Fruit fly (Drosophila melanogaster) whole organism, adult: ENCODE measurements around the gene CG5928.

Experiments
- CG11617 ChIP-seq: fragments of 200-800 bp; sonication (Bioruptor generic); optimal IDR thresholded peaks from 2 replicates; lab custom pipeline; 2017; ENCODE audit warnings: mild to moderate bottlenecking, missing biosample characterization, missing genetic modification reagents, missing genetic modification characterization
- CG12768 ChIP-seq: fragments of 200-800 bp; sonication (Bioruptor generic); optimal IDR thresholded peaks from 2 replicates; lab custom pipeline; 2017; ENCODE audit warnings: missing biosample characterization, missing genetic modification characterization, mild to moderate bottlenecking, moderate library complexity, missing genetic modification reagents
- CG14711 ChIP-seq: fragments of 200-800 bp; sonication (Bioruptor generic); optimal IDR thresholded peaks from 2 replicates; lab custom pipeline; 2018; ENCODE audit warnings: missing biosample characterization, mild to moderate bottlenecking, missing genetic modification characterization, moderate library complexity
- CG1620 ChIP-seq: fragments of 200-800 bp; sonication (Bioruptor generic); optimal IDR thresholded peaks from 2 replicates; lab custom pipeline; 2016; ENCODE audit warnings: missing biosample characterization, missing genetic modification characterization
- CG33017 ChIP-seq: fragments of 200-800 bp; sonication (Bioruptor generic); optimal IDR thresholded peaks from 2 replicates; lab custom pipeline; 2018; ENCODE audit warnings: missing biosample characterization, mild to moderate bottlenecking, missing genetic modification characterization, moderate library complexity
- CG5204 ChIP-seq: fragments of 200-800 bp; sonication (Bioruptor generic); optimal IDR thresholded peaks from 2 replicates; lab custom pipeline; 2016; ENCODE audit warnings: missing biosample characterization, missing genetic modification characterization
- CG7045 ChIP-seq: fragments of 200-800 bp; sonication (Bioruptor generic); optimal IDR thresholded peaks from 2 replicates; lab custom pipeline; 2017; ENCODE audit warnings: missing biosample characterization, mild to moderate bottlenecking, missing genetic modification characterization
- CG7101 ChIP-seq: fragments of 200-800 bp; sonication (Bioruptor generic); optimal IDR thresholded peaks from 2 replicates; lab custom pipeline; 2018; ENCODE audit warnings: missing biosample characterization, mild to moderate bottlenecking, missing genetic modification characterization, moderate library complexity
- Clk ChIP-seq: fragments of 200-800 bp; sonication (Bioruptor generic); optimal IDR thresholded peaks from 2 replicates; lab custom pipeline; 2017; ENCODE audit warnings: missing biosample characterization, missing genetic modification characterization
- Crg-1 ChIP-seq: fragments of 200-800 bp; sonication (Bioruptor generic); optimal IDR thresholded peaks from 2 replicates; lab custom pipeline; 2016; ENCODE audit warnings: missing biosample characterization, missing genetic modification characterization
- Hr96 ChIP-seq: fragments of 200-800 bp; sonication (Bioruptor generic); optimal IDR thresholded peaks from 2 replicates; lab custom pipeline; 2016; ENCODE audit warnings: missing biosample characterization, missing genetic modification characterization
- Mnt ChIP-seq: fragments of 200-800 bp; sonication (Bioruptor generic); optimal IDR thresholded peaks from 2 replicates; lab custom pipeline; 2016; ENCODE audit warnings: missing biosample characterization, mild to moderate bottlenecking, missing genetic modification characterization
- bab1 ChIP-seq: fragments of 200-800 bp; sonication (Bioruptor generic); optimal IDR thresholded peaks from 3 replicates; lab custom pipeline; 2019; ENCODE audit warnings: missing biosample characterization, mild to moderate bottlenecking, missing genetic modification characterization, moderate library complexity
- cic ChIP-seq: fragments of 200-800 bp; sonication (Bioruptor generic); optimal IDR thresholded peaks from 2 replicates; lab custom pipeline; 2017; ENCODE audit warnings: missing biosample characterization, mild to moderate bottlenecking, missing genetic modification characterization, moderate library complexity
- cnc ChIP-seq, 2 experiments: fragments of >200 bp; optimal IDR thresholded peaks; 2 replicates each; lab custom pipeline; 2017
- kay ChIP-seq: fragments of 200-800 bp; sonication (Bioruptor generic); peaks from one replicate; lab custom pipeline; 2016; ENCODE audit warnings: missing biosample characterization, missing genetic modification characterization, borderline replicate concordance
- ovo ChIP-seq: fragments of 200-800 bp; sonication (Bioruptor generic); optimal IDR thresholded peaks from 2 replicates; lab custom pipeline; 2016; ENCODE audit warnings: missing biosample characterization, missing genetic modification characterization
- pad ChIP-seq: fragments of 200-800 bp; sonication (Bioruptor generic); optimal IDR thresholded peaks from 3 replicates; lab custom pipeline; 2017; ENCODE audit warnings: missing biosample characterization, missing genetic modification characterization, mild to moderate bottlenecking, moderate library complexity, missing genetic modification reagents
- tj ChIP-seq: fragments of 200-800 bp; sonication (Bioruptor generic); optimal IDR thresholded peaks from 3 replicates; lab custom pipeline; 2017; ENCODE audit warnings: missing biosample characterization, mild to moderate bottlenecking, missing genetic modification characterization, moderate library complexity
- toe ChIP-seq: fragments of 200-800 bp; sonication (Bioruptor generic); optimal IDR thresholded peaks from 2 replicates; lab custom pipeline; 2016; ENCODE audit warnings: missing biosample characterization, missing genetic modification characterization

The CG5928 gene

DNA sequence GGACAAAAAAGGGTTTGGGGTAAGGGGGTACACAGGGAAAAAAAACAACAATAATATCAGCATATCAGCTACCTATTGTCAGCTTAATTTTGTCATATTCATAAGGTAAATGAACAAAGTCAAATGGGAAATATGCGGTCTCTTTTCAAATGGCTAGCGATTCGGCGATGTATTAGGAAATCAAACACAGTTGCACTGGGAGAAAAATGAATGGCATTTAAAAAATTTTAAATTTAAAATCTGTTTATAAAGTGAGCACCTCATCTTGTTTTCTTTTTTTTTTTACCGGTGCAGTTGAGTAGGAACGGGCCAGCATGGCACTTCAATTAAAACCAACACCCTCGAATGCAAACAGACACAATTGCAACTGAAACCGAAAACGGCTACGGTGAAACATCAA lies 13.7 kb upstream of the CG5928 start:
- TF ChIP-seq Hr96 (GFP tag; lab: Kevin White, UChicago) (no peak), CG14711 (tag; lab: Kevin White, UChicago) (no peak), CG7101 (tag; lab: Kevin White, UChicago) (no peak), CG5204 (GFP tag; lab: Kevin White, UChicago) (no peak), Clk (GFP tag; lab: Kevin White, UChicago) (no peak), toe (no peak), Mnt (GFP tag; lab: Kevin White, UChicago) (no peak), ovo (GFP tag; lab: Kevin White, UChicago) (no peak), kay (GFP tag; lab: Kevin White, UChicago) (no peak), CG12768 (GFP tag; lab: Kevin White, UChicago) (no peak)

DNA sequence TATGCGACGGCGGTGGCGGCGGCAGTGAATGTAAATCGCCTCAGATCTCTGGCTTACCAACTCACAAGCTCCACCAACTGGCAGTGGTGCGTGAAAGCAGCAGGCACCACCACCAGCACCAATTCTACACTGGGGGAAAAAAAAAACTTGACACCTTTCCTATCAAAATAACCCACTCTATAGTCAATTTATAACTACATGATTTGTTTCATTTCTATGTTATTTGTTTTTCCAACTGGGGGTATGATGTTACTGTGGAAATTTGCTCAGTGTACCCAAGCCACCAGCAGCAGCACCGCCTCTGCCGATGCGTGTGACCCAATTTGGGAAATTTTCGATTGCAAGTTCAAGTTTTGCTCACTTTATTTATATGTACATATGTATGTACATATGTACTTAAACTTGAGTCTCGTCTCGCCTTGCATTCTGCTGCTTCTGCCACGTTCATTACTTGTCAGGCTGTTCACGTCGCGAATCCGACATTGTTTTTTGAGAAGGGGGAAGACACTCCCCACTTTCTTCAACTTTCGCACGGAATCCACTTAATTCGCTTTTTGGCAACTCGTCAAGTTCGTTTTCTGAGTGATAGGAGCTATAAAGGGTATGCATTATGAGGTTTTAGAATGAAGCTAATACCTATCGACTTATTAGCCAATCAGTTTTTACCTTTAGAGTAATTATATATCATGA lies 8.5 kb upstream of the CG5928 start:
- TF ChIP-seq CG12768 (GFP tag; lab: Kevin White, UChicago), result no peak
- no peak for TF ChIP-seq kay (GFP tag; lab: Kevin White, UChicago)
- no peak for TF ChIP-seq bab1 (GFP tag; lab: Kevin White, UChicago)
- TF ChIP-seq CG5204 (GFP tag; lab: Kevin White, UChicago), result no peak
- TF ChIP-seq CG11617, result no peak
- no peak for TF ChIP-seq Hr96 (GFP tag; lab: Kevin White, UChicago)
- no peak for TF ChIP-seq toe
- no peak for TF ChIP-seq pad (GFP tag; lab: Kevin White, UChicago)
- no peak for TF ChIP-seq CG1620 (GFP tag; lab: Kevin White, UChicago)
- TF ChIP-seq CG7045 (GFP tag; lab: Kevin White, UChicago), result no peak
- TF ChIP-seq CG33017, result no peak
- no peak for TF ChIP-seq Crg-1
- TF ChIP-seq tj (GFP tag; lab: Kevin White, UChicago), result no peak
- no peak for TF ChIP-seq ovo (GFP tag; lab: Kevin White, UChicago)
- no peak for TF ChIP-seq CG14711 (tag; lab: Kevin White, UChicago)
- no peak for TF ChIP-seq cnc (optimal IDR thresholded peaks at IDR 0.05; lab: Kevin White, UChicago)
- no peak for TF ChIP-seq Mnt (GFP tag; lab: Kevin White, UChicago)
- no peak for TF ChIP-seq cic (GFP tag; lab: Kevin White, UChicago)
- TF ChIP-seq Clk (GFP tag; lab: Kevin White, UChicago), result no peak
- no peak for TF ChIP-seq CG7101 (tag; lab: Kevin White, UChicago)

DNA sequence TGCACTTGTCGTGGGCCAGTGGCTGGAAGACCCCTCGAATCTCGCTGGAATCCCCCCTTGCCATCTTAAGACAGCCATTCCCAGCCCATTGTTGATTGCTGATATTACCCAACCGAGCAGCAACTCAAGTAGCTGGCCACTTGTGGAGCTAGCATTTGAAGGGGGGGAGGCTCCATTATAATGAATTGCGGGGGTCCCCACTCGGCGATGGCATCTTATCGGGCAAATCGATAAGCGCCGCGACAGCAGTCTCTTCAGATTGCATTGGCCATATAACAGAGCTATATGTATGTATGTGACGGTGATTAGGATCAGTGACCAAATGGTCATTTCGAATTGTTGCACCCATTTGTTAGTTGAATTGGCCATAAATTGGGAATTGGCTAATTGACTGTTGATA lies 5.6 kb upstream of the CG5928 start:
- no peak for TF ChIP-seq CG1620 (GFP tag; lab: Kevin White, UChicago)
- TF ChIP-seq CG7101 (tag; lab: Kevin White, UChicago), result no peak
- no peak for TF ChIP-seq cnc (optimal IDR thresholded peaks at IDR 0.05; lab: Kevin White, UChicago)
- TF ChIP-seq bab1 (GFP tag; lab: Kevin White, UChicago), result no peak
- no peak for TF ChIP-seq Clk (GFP tag; lab: Kevin White, UChicago)
- TF ChIP-seq CG7045 (GFP tag; lab: Kevin White, UChicago), result no peak
- no peak for TF ChIP-seq pad (GFP tag; lab: Kevin White, UChicago)
- no peak for TF ChIP-seq Hr96 (GFP tag; lab: Kevin White, UChicago)
- no peak for TF ChIP-seq cic (GFP tag; lab: Kevin White, UChicago)

DNA sequence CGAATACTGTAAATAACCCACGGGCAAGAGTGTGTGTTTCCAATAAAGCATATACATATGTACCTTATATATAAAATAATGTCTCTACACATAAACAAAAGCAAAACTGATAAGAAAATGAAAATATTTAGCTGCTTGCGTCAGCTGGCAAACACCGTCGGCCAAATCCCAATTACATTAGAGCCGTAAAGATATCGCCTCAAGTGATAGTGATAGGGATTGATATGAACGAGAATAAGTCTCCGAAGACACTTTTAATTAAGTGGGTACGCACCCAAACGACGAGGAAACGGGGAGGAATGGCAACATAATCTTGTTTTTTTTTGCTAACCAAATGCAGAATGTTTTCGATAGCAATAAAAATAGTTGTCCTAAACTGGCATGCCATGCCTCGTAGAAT lies 3.2 kb upstream of the CG5928 start:
- TF ChIP-seq CG7045 (GFP tag; lab: Kevin White, UChicago), result no peak
- TF ChIP-seq Hr96 (GFP tag; lab: Kevin White, UChicago), result no peak
- no peak for TF ChIP-seq Crg-1

DNA sequence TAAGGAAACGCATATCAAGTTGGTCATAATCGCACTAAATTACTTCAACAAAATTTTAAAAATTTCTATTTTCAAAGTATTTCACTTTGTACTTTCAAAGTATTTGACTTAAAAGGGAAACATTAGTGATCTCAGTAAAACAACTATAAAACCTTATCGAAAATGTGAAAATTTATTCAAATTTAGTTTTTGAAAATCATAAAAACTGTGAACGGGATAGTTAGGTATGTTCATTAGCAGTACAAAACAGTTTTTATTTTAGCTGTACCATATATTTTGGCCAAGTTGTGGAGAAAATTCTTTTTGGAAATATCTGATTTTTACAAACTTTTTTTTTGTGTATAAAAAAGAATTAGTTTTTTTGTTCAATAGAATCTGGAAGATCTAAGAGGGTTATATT lies 1.4 kb upstream of the CG5928 start, which contains the start of gene CG43115:
TSS of gene CG43115 (minus strand) at position 101 of the 400 bp plus-strand sequence.
- TF ChIP-seq Mnt (GFP tag; lab: Kevin White, UChicago) (no peak), CG11617 (no peak), Crg-1 (no peak), CG14711 (tag; lab: Kevin White, UChicago) (no peak), cic (GFP tag; lab: Kevin White, UChicago) (no peak), kay (GFP tag; lab: Kevin White, UChicago) (no peak), CG7045 (GFP tag; lab: Kevin White, UChicago) (no peak), CG12768 (GFP tag; lab: Kevin White, UChicago) (no peak), CG33017 (no peak), CG1620 (GFP tag; lab: Kevin White, UChicago) (no peak), CG5204 (GFP tag; lab: Kevin White, UChicago) (no peak), tj (GFP tag; lab: Kevin White, UChicago) (no peak)

DNA sequence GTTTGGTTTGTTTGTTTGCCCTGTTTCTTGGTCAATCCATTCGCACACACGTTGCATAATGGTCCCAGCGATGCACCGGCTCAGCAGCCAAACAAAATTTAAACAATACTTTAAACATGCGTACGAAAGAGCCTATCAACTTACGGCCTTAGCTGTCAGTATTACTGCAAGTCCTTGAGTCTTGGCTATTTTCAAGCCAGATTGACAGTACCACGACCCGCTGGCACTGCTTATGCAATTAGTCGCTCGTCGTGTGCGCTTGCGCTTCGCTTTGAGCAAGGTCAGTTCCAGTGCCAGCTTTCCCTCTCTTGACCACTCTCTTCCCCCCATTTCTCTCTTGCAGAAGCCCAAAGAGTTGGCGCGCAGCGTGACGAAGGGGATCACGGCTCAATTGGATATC lies 956 bp downstream of the CG5928 start:
- TF ChIP-seq Clk (GFP tag; lab: Kevin White, UChicago) (no peak), CG1620 (GFP tag; lab: Kevin White, UChicago) (no peak), cnc (optimal IDR thresholded peaks at IDR 0.05; lab: Kevin White, UChicago) (no peak), Crg-1 (no peak), CG14711 (tag; lab: Kevin White, UChicago) (no peak), CG12768 (GFP tag; lab: Kevin White, UChicago) (no peak)
